Worm (Caenorhabditis elegans): Measurements from ENCODE around the gene M163.8.

- TF ChIP-seq mab-5 (tag; optimal IDR thresholded peaks at IDR 0.05): no peak
- TF ChIP-seq ces-1 (GFP tag; optimal IDR thresholded peaks at IDR 0.05): no peak
- no peak for TF ChIP-seq nhr-76 (tag; optimal IDR thresholded peaks at IDR 0.05)
- no peak for TF ChIP-seq bed-3 (GFP tag; optimal IDR thresholded peaks at IDR 0.05)
- no peak for TF ChIP-seq lsy-2 (tag; optimal IDR thresholded peaks at IDR 0.05)
- no peak for TF ChIP-seq unc-39 (tag; optimal IDR thresholded peaks at IDR 0.05)
- TF ChIP-seq snpc-4 (tag; optimal IDR thresholded peaks at IDR 0.05): no peak
- TF ChIP-seq nhr-237 (tag; optimal IDR thresholded peaks at IDR 0.05): no peak
- no peak for TF ChIP-seq blmp-1 (tag; optimal IDR thresholded peaks at IDR 0.05)
- no peak for TF ChIP-seq lin-32 (GFP tag; optimal IDR thresholded peaks at IDR 0.05)
- TF ChIP-seq pha-4 (tag; optimal IDR thresholded peaks at IDR 0.05): no peak
Observed at ce11 chrX:14470687-14471086, 14.2 kb upstream of the M163.8 start, which contains the start of gene M163.10.

Data from whole organism, mixed stage, embryonic.